Fruit fly (Drosophila melanogaster) whole organism: Measurements from ENCODE around the gene Cpr64Ac.

Source experiments
- CG8478 ChIP-seq: fragments of >200 bp; optimal IDR thresholded peaks from 2 replicates; lab custom pipeline; 2018; ENCODE audit warnings: inconsistent platforms
- Dll ChIP-seq: fragments of >200 bp; optimal IDR thresholded peaks from 2 replicates; lab custom pipeline; 2017
- EcR ChIP-seq, 2 experiments: fragments of >200 bp; optimal IDR thresholded peaks; 2 replicates each; lab custom pipeline; 2017; ENCODE audit warnings: missing biosample characterization in 2 of 2, missing genetic modification characterization in 2 of 2, missing genetic modification reagents in 2 of 2
- pan ChIP-seq: fragments of >200 bp; optimal IDR thresholded peaks from 2 replicates; lab custom pipeline; 2017
- psq ChIP-seq: fragments of >200 bp; optimal IDR thresholded peaks from 2 replicates; lab custom pipeline; 2017
- usp ChIP-seq: fragments of >200 bp; optimal IDR thresholded peaks from 2 replicates; lab custom pipeline; 2017; ENCODE audit warnings: missing biosample characterization, missing genetic modification characterization, mixed read lengths

Gene Cpr64Ac

DNA sequence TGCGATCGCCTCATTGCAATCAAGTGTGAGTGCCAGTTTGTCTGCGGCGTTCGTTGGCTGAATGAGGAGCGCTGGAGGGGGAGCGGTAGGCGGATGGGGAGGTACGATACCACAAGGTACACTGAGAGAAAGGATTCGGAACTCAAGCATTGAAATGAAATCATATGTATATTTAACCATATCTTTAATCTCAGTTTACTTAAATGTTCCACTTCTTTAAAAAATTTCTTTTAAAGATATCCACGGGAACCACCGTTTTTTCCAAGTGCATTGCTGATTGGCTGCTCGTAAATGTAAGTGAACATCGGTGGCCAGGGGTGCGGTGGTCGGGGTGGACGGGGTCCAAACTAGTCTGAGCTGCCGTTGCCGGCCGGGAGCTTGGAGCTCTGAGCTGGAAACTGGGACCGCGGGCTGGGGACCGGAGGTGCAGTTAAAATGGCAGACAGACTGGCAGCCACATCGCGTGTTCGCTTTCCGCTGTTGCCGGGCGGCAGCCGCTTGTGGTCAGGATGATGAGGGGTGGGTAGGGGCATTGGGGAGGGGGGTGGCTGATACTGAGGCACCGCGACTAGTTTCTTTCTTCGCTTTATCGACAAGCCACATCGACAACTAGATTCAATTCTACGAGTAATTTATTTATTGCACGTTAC is 15.6 kb upstream of the Cpr64Ac start:
- peak; percentile 5 for TF ChIP-seq Dll (lab: Kevin White, UChicago)
- no peak for TF ChIP-seq psq (lab: Kevin White, UChicago)

dm6 chr3L:4227164-4227563 is 14.4 kb upstream of the Cpr64Ac start, which contains the start of gene CG46460:
TSS of gene CG46460 (minus strand) at chr3L:4227302.
- peak; percentile 15 for TF ChIP-seq CG8478 (lab: Kevin White, UChicago)
- no peak for TF ChIP-seq pan
- no peak for TF ChIP-seq usp (GFP tag; lab: Kevin White, UChicago)
- TF ChIP-seq EcR (GFP tag; optimal IDR thresholded peaks at IDR 0.05; lab: Kevin White, UChicago): no peak
- TF ChIP-seq Dll (lab: Kevin White, UChicago): peak; percentile 70
- TF ChIP-seq psq (lab: Kevin White, UChicago): no peak

DNA sequence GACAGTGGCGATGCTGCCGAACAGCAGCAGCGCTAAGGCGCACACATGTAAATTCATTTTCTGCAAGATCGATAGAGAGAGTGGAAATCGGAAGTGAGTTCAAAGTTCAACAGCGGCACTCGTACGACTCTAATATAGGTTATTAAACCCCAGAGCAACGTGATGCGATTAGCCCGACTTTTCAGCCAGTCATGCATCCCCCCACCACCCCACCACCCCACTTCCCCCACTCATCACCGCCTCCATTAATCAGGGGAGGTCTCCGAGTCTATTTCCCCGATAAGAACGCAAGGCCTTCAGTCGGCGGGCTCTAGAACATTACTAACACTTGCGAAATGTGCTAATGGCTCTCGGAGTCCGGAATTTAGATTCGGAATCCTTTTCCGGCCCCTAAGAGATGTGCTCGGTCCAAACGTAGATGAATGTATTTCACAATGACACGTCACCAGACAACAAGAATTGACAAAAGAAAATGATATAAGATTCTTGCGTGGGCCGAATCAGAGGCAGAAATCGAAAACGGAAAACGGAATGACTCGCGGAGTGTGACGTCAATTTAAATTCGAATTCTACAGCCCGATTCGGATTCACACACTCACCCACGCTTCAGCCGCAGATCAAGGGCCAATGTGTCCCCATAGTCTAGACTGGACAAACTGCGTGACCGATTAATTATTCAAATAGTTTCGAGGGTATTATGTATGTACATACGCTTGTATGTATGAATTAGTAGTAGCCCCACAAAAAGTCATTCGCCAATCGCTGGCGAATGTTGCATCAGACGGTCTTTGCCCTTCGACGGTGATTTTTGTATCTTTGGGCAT is 13.1 kb upstream of the Cpr64Ac start:
- TF ChIP-seq EcR (GFP tag; optimal IDR thresholded peaks at IDR 0.05; lab: Kevin White, UChicago): no peak
- no peak for TF ChIP-seq Dll (lab: Kevin White, UChicago)
- no peak for TF ChIP-seq psq (lab: Kevin White, UChicago)
- TF ChIP-seq usp (GFP tag; lab: Kevin White, UChicago): no peak
- no peak for TF ChIP-seq CG8478 (lab: Kevin White, UChicago)

DNA sequence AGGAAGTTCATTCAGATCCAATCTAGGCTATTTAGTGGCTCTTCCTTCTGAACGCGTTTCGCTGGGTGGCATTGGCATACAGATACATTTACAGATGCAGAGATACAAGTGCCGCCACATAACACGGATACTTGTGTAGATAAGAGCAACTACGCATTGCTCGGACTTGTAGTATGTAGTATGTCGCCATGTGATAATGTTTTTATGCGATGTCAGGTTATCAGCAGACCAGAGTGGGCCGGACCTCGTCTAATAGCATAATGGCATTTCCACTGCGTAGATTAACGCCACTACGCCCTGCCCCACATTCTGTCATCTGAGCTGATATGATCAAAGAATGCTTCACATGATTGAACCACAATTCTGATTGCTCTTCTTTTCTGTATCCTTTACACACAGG is 9.1 kb upstream of the Cpr64Ac start:
- TF ChIP-seq psq (lab: Kevin White, UChicago) (no peak), EcR (GFP tag; optimal IDR thresholded peaks at IDR 0.05; lab: Kevin White, UChicago) (no peak), CG8478 (lab: Kevin White, UChicago) (no peak), usp (GFP tag; lab: Kevin White, UChicago) (no peak), pan (no peak), Dll (lab: Kevin White, UChicago) (no peak)

DNA sequence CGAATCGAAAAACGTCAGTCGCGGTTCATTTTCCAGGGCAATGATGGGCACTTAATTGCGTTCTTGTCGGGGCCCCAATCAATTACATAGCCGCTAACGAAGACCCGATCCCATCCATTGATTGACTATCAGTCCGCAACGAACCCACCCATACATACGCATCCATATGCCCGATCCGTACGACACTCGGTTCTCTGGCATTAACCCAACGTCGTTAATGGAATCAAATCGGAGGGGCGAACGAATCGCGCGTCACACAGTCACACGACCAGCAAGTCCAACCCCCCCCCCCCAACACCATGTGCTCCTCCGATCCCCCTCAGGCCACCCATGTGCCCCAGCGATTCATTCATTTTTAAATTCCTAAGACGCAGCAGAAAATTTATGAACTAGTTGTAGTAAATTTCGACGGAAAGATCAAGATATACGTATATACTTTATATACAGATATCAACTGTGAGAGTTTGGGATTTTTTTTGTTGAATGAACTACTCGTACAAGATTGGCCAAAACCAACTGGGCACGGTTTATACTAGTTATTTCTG is 8.6 kb upstream of the Cpr64Ac start:
- TF ChIP-seq psq (lab: Kevin White, UChicago): no peak
- no peak for TF ChIP-seq usp (GFP tag; lab: Kevin White, UChicago)
- TF ChIP-seq EcR (GFP tag; optimal IDR thresholded peaks at IDR 0.05; lab: Kevin White, UChicago): no peak
- TF ChIP-seq Dll (lab: Kevin White, UChicago): no peak
- no peak for TF ChIP-seq pan
- TF ChIP-seq CG8478 (lab: Kevin White, UChicago): no peak

- TF ChIP-seq pan (no peak), Dll (lab: Kevin White, UChicago) (no peak), CG8478 (lab: Kevin White, UChicago) (no peak), usp (GFP tag; lab: Kevin White, UChicago) (no peak), EcR (GFP tag; optimal IDR thresholded peaks at IDR 0.05; lab: Kevin White, UChicago) (no peak), psq (lab: Kevin White, UChicago) (no peak)
Measured at dm6 chr3L:4220679-4221078, 8.0 kb upstream of the Cpr64Ac start.

DNA sequence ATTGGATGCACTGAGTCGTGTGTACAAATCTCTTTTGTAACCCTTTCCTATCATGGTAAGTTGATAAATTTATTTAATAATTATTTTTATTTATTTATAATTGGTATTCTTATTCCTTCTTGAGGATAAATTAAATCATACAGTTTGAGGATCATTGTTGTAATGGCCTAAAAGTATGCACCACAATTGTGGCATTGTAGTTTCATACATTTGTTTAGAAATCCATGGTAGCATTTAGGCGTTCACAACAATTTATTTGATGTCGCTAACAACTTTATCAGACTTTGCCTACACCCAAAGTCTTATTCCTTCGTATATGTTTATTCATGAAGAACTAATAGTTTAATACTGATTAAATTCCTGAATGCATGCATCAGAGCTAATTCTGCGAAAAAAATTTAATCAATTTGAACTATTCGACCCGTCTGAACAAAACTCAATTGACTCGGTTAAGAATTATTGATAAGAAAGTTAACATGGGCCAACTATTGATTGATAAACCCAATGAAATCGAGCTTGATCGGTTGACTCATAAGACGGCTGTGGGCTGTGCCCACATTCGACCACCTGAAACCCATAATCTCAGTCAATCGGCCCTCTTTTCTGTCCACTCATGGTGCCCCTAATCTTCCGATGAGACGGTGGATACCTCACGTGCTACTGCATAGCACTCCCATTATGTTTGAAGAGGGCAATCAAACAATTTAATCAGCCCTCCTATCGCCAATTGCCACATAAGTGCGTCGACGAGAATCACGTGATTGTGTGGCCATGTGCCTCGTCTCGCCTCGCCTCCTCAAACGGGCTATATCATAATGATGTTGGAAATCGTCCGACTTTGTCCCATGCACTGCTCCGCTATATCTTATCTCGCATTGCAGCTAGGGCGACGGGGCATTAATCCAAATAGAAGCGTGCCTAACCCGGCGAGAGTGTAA is 6.8 kb upstream of the Cpr64Ac start:
- TF ChIP-seq CG8478 (lab: Kevin White, UChicago) (no peak), usp (GFP tag; lab: Kevin White, UChicago) (no peak), pan (no peak), EcR (GFP tag; optimal IDR thresholded peaks at IDR 0.05; lab: Kevin White, UChicago) (no peak)

DNA sequence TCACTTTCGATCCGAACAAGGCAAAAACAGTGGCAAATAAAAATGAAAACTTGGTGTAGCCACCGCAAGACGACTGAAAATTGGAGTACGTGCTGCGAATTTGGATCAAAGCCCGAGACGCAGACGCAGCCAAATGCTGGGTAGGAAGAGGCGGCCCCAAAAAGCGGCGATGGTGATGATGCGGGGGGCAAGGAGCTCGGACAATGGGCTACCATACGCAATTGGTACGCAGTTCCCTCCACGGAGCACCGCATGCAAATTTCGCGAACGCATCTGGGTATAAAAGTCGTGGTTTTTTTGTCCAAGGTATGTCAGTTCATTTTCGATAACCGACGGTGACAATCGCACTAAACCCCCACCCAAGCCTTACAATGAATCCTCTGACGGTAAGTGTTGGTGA is 2.4 kb upstream of the Cpr64Ac start, which contains the start of gene Cpr64Ad:
Cpr64Ad (plus strand) TSS at position 301 of the 400 bp plus-strand sequence.
- no peak for TF ChIP-seq Dll (lab: Kevin White, UChicago)
- TF ChIP-seq EcR (GFP tag; optimal IDR thresholded peaks at IDR 0.05; lab: Kevin White, UChicago): no peak
- no peak for TF ChIP-seq psq (lab: Kevin White, UChicago)
- TF ChIP-seq CG8478 (lab: Kevin White, UChicago): no peak
- no peak for TF ChIP-seq usp (GFP tag; lab: Kevin White, UChicago)
- no peak for TF ChIP-seq pan

DNA sequence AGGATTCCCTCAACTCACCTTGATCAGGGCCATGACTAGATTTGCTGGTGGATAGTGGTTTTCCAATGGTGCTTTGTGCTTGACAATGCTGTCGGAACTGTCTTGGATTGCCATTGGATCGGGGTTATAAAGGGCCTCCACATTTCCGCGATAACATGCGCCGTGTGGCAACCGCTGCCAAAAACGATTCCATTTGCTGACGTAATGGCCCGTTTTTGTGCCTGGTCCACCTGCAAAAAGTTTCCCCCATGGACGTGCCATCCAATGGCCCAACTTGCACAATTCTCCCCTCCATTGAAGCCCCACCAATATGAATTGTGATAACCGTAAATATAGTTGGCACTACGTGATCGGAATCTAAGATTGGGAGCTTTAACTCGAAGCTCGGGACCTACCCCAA is 1.3 kb downstream of the Cpr64Ac start, which contains the start of gene Cpr64Ab:
Cpr64Ab (minus strand) TSS at position 101 of the 400 bp plus-strand sequence.
- no peak for TF ChIP-seq CG8478 (lab: Kevin White, UChicago)
- no peak for TF ChIP-seq pan
- no peak for TF ChIP-seq EcR (GFP tag; optimal IDR thresholded peaks at IDR 0.05; lab: Kevin White, UChicago)
- no peak for TF ChIP-seq psq (lab: Kevin White, UChicago)
- no peak for TF ChIP-seq Dll (lab: Kevin White, UChicago)
- TF ChIP-seq usp (GFP tag; lab: Kevin White, UChicago): no peak

DNA sequence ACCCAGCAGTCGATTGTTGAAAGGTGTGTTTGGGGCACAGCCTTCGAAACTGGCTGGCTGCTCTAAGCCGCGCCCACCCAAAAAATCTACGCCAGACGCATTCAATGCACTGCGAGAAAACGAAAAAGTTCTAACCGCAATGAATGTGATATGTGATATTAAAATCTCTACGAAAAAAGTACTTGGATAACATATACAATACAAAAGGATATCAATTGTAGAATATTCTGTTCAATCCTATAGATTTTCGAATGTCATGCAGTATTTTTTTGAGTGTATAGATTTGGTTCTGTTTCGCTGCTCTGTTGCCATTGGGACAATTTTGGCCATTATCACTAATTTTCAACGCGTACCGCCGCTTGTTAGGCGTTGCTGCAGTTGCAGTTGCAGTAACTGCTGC is 3.0 kb downstream of the Cpr64Ac start:
- no peak for TF ChIP-seq CG8478 (lab: Kevin White, UChicago)
- no peak for TF ChIP-seq usp (GFP tag; lab: Kevin White, UChicago)
- TF ChIP-seq psq (lab: Kevin White, UChicago): no peak
- no peak for TF ChIP-seq pan
- no peak for TF ChIP-seq EcR (GFP tag; optimal IDR thresholded peaks at IDR 0.05; lab: Kevin White, UChicago)
- TF ChIP-seq Dll (lab: Kevin White, UChicago): no peak
